Worm (Caenorhabditis elegans) whole organism, early embryonic: ENCODE measurements around the gene irld-66.

Experiments used
- ama-1 ChIP-seq: fragments of 150-350 bp; optimal IDR thresholded peaks from 2 replicates; lab custom pipeline; 2014
- flt-1 ChIP-seq: fragments of 200-800 bp; sonication (Bioruptor generic); IDR thresholded peaks from 2 replicates; pipeline ENCODE4 v1.3.6; 2022; ENCODE audit warnings: missing genetic modification characterization, missing compliant biosample characterization
- scrt-1 ChIP-seq: fragments of 200-800 bp; sonication (Bioruptor generic); IDR thresholded peaks from 2 replicates; pipeline ENCODE4 v1.3.6; 2022; ENCODE audit warnings: missing genetic modification characterization, missing compliant biosample characterization
- sea-1 ChIP-seq: fragments of 200-800 bp; sonication (Bioruptor generic); conservative IDR thresholded peaks from 2 replicates; pipeline ENCODE4 v1.3.6; 2022; ENCODE audit warnings: missing genetic modification characterization, missing compliant biosample characterization
- tbx-11 ChIP-seq: fragments of 200-800 bp; sonication (Bioruptor generic); IDR thresholded peaks from 2 replicates; pipeline ENCODE4 v1.3.6; 2022; ENCODE audit warnings: missing genetic modification characterization, missing compliant biosample characterization
- tra-4 ChIP-seq: sonication (generic microtip); optimal IDR thresholded peaks from 2 replicates; lab custom pipeline; 2017; ENCODE audit warnings: missing genetic modification characterization, missing compliant biosample characterization

DNA sequence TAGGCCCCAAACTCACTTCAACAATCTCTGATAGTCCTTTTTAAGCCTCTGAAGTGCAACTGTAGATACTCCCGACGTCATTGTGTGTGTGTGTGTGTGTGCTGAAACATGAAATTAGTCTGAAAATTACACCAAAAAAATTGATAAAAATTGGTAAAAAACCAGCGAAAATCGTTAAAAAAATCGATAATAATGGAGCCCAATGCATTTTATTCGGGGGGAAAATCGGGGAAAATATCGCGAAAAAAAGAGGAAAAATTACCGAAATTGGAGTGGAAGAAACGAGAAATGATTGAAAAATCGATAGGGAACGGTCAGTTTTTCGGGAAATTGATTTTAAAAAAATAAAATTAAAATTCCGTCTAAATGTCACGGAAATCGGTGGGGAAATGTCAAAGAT lies 40.4 kb downstream of the irld-66 start, which contains the start of gene ubc-26:
- TF ChIP-seq tra-4 (tag; lab: Kevin White, UChicago): no peak
- TF ChIP-seq flt-1 (GFP tag; lab: Robert Waterston, UW): no peak
- no peak for TF ChIP-seq scrt-1 (GFP tag; lab: Robert Waterston, UW)
- TF ChIP-seq sea-1 (GFP tag; lab: Robert Waterston, UW): no peak
- no peak for TF ChIP-seq ama-1 (lab: Kevin White, UChicago)
- no peak for TF ChIP-seq tbx-11 (GFP tag; lab: Robert Waterston, UW)
